Worm (Caenorhabditis elegans) whole organism, L2 larva: ENCODE measurements around the gene T26C5.3.

Experiments used
- C34F6.9 ChIP-seq: fragments of 150-350 bp; optimal IDR thresholded peaks from 2 replicates; lab custom pipeline; 2014; ENCODE audit warnings: missing biosample characterization, missing genetic modification characterization
- F13H6.1 ChIP-seq: sonication (generic microtip); optimal IDR thresholded peaks from 2 replicates; lab custom pipeline; 2016; ENCODE audit warnings: missing genetic modification characterization, missing compliant biosample characterization
- R02D3.7 ChIP-seq: fragments of 150-350 bp; optimal IDR thresholded peaks from 2 replicates; lab custom pipeline; 2014; ENCODE audit warnings: missing biosample characterization, missing genetic modification characterization
- Y55F3AM.14 ChIP-seq: fragments of 200-800 bp; sonication (Bioruptor generic); optimal IDR thresholded peaks from 2 replicates; lab custom pipeline; 2018; ENCODE audit warnings: mild to moderate bottlenecking, missing genetic modification characterization, missing compliant biosample characterization
- ZK546.5 ChIP-seq: sonication (generic microtip); optimal IDR thresholded peaks from 2 replicates; lab custom pipeline; 2017; ENCODE audit warnings: missing biosample characterization, missing genetic modification characterization
- alr-1 ChIP-seq: fragments of 150-350 bp; optimal IDR thresholded peaks from 2 replicates; lab custom pipeline; 2014; ENCODE audit warnings: missing biosample characterization, missing genetic modification characterization
- ama-1 ChIP-seq: fragments of 150-350 bp; optimal IDR thresholded peaks from 2 replicates; lab custom pipeline; 2018; ENCODE audit warnings: inconsistent platforms
- ceh-16 ChIP-seq: fragments of 150-350 bp; optimal IDR thresholded peaks from 2 replicates; lab custom pipeline; 2014; ENCODE audit warnings: missing biosample characterization, missing genetic modification characterization
- ceh-82 ChIP-seq: fragments of 150-350 bp; optimal IDR thresholded peaks from 2 replicates; lab custom pipeline; 2014; ENCODE audit warnings: missing biosample characterization, missing genetic modification characterization
- crh-2 ChIP-seq: sonication (generic microtip); optimal IDR thresholded peaks from 2 replicates; lab custom pipeline; 2017; ENCODE audit warnings: missing biosample characterization, missing genetic modification characterization
- dmd-4 ChIP-seq: sonication (generic microtip); optimal IDR thresholded peaks from 2 replicates; lab custom pipeline; 2017; ENCODE audit warnings: missing biosample characterization, missing genetic modification characterization
- egl-27 ChIP-seq: sonication (generic microtip); optimal IDR thresholded peaks from 3 replicates; lab custom pipeline; 2017; ENCODE audit warnings: missing biosample characterization, missing genetic modification reagents, missing genetic modification characterization
- elt-3 ChIP-seq: sonication (generic microtip); optimal IDR thresholded peaks from 2 replicates; lab custom pipeline; 2017; ENCODE audit warnings: missing biosample characterization, missing genetic modification characterization
- fos-1 ChIP-seq: fragments of 150-350 bp; optimal IDR thresholded peaks from 2 replicates; lab custom pipeline; 2014; ENCODE audit warnings: missing biosample characterization, missing genetic modification characterization
- gmeb-1 ChIP-seq: fragments of 150-350 bp; optimal IDR thresholded peaks from 2 replicates; lab custom pipeline; 2014; ENCODE audit warnings: missing biosample characterization, missing genetic modification characterization
- lin-13 ChIP-seq: fragments of 150-350 bp; optimal IDR thresholded peaks from 2 replicates; lab custom pipeline; 2014; ENCODE audit warnings: missing biosample characterization, missing genetic modification reagents, missing genetic modification characterization
- lsy-2 ChIP-seq, 2 experiments: fragments of 150-350 bp in 1 of 2; sonication (generic microtip) in 1 of 2; optimal IDR thresholded peaks; 2 replicates each; lab custom pipeline; 2014 to 2017; ENCODE audit warnings: missing biosample characterization in 2 of 2, missing genetic modification characterization in 2 of 2
- mdl-1 ChIP-seq, 2 experiments: fragments of 150-350 bp in 1 of 2; sonication (generic microtip) in 1 of 2; optimal IDR thresholded peaks; 2 replicates each; lab custom pipeline; 2017; ENCODE audit warnings: missing biosample characterization in 2 of 2, missing genetic modification characterization in 2 of 2
- nhr-10 ChIP-seq: sonication (generic microtip); optimal IDR thresholded peaks from 2 replicates; lab custom pipeline; 2017; ENCODE audit warnings: missing biosample characterization, missing genetic modification characterization
- nhr-11 ChIP-seq: fragments of 150-350 bp; optimal IDR thresholded peaks from 2 replicates; lab custom pipeline; 2014; ENCODE audit warnings: missing biosample characterization, missing genetic modification characterization
- nhr-12 ChIP-seq: fragments of 150-350 bp; optimal IDR thresholded peaks from 2 replicates; lab custom pipeline; 2014; ENCODE audit warnings: missing biosample characterization, missing genetic modification characterization
- nhr-129 ChIP-seq: fragments of 150-350 bp; optimal IDR thresholded peaks from 2 replicates; lab custom pipeline; 2014; ENCODE audit warnings: missing biosample characterization, missing genetic modification characterization
- nhr-237 ChIP-seq: fragments of 150-350 bp; optimal IDR thresholded peaks from 2 replicates; lab custom pipeline; 2014; ENCODE audit warnings: missing biosample characterization, missing genetic modification characterization
- nhr-25 ChIP-seq: fragments of 150-350 bp; sonication (generic microtip); optimal IDR thresholded peaks from 3 replicates; lab custom pipeline; 2014; ENCODE audit warnings: missing biosample characterization, missing genetic modification characterization
- nhr-6 ChIP-seq: fragments of 150-350 bp; optimal IDR thresholded peaks from 2 replicates; lab custom pipeline; 2014; ENCODE audit warnings: missing biosample characterization, missing genetic modification characterization
- nhr-77 ChIP-seq: fragments of 150-350 bp; optimal IDR thresholded peaks from 2 replicates; lab custom pipeline; 2014; ENCODE audit warnings: missing biosample characterization, missing genetic modification characterization
- peb-1 ChIP-seq: fragments of 150-350 bp; optimal IDR thresholded peaks from 2 replicates; lab custom pipeline; 2014; ENCODE audit warnings: missing biosample characterization, missing genetic modification characterization
- sem-4 ChIP-seq: fragments of 150-350 bp; optimal IDR thresholded peaks from 2 replicates; lab custom pipeline; 2014; ENCODE audit warnings: missing biosample characterization, missing genetic modification reagents, missing genetic modification characterization
- sma-3 ChIP-seq: sonication (generic microtip); optimal IDR thresholded peaks from 2 replicates; lab custom pipeline; 2016; ENCODE audit warnings: missing genetic modification reagents, missing genetic modification characterization, missing compliant biosample characterization
- sma-9 ChIP-seq, 2 experiments: fragments of 150-350 bp in 1 of 2; sonication (generic microtip) in 1 of 2; optimal IDR thresholded peaks; 2 replicates each; lab custom pipeline; 2014 to 2016; ENCODE audit warnings: missing genetic modification characterization in 2 of 2, mild to moderate bottlenecking in 1 of 2, missing biosample characterization in 1 of 2, missing compliant biosample characterization in 1 of 2, missing genetic modification reagents in 1 of 2, moderate library complexity in 1 of 2
- snpc-4 ChIP-seq: fragments of 150-350 bp; optimal IDR thresholded peaks from 2 replicates; lab custom pipeline; 2014; ENCODE audit warnings: missing biosample characterization, missing genetic modification characterization
- unc-55 ChIP-seq: fragments of 150-350 bp; sonication (generic microtip); optimal IDR thresholded peaks from 3 replicates; lab custom pipeline; 2014; ENCODE audit warnings: missing biosample characterization, missing genetic modification reagents, missing genetic modification characterization
- zag-1 ChIP-seq: fragments of 150-350 bp; optimal IDR thresholded peaks from 2 replicates; lab custom pipeline; 2014; ENCODE audit warnings: missing biosample characterization, missing genetic modification characterization
- ztf-1 ChIP-seq: fragments of 200-800 bp; sonication (Bioruptor generic); conservative IDR thresholded peaks from 2 replicates; pipeline ENCODE4 v1.3.6; 2022; ENCODE audit warnings: missing genetic modification characterization, missing compliant biosample characterization
- ztf-11 ChIP-seq: sonication (generic microtip); optimal IDR thresholded peaks from 2 replicates; lab custom pipeline; 2017; ENCODE audit warnings: missing biosample characterization, missing genetic modification characterization
- ztf-4 ChIP-seq: fragments of 150-350 bp; optimal IDR thresholded peaks from 2 replicates; lab custom pipeline; 2014; ENCODE audit warnings: missing biosample characterization, missing genetic modification characterization

The T26C5.3 gene

ce11 chrII:9232923-9233322, 3.5 kb upstream of the T26C5.3 start, which contains the start of gene T26C5.2:
TSS of gene T26C5.2 (plus strand) at chrII:9233223.
- TF ChIP-seq lin-13 (GFP tag; lab: Kevin White, UChicago) (no peak), elt-3 (tag; lab: Kevin White, UChicago) (no peak), C34F6.9 (no peak), ama-1 (lab: Kevin White, UChicago) (no peak), F13H6.1 (tag; lab: Kevin White, UChicago) (no peak), fos-1 (no peak), nhr-237 (tag; lab: Kevin White, UChicago) (no peak), ceh-16 (tag; lab: Kevin White, UChicago) (no peak), Y55F3AM.14 (GFP tag; lab: Kevin White, UChicago) (no peak), ztf-4 (tag; lab: Kevin White, UChicago) (no peak), egl-27 (tag; lab: Kevin White, UChicago) (no peak), alr-1 (tag; lab: Kevin White, UChicago) (no peak), nhr-11 (tag; lab: Kevin White, UChicago) (no peak), zag-1 (tag; lab: Kevin White, UChicago) (no peak), nhr-77 (no peak), peb-1 (tag; lab: Kevin White, UChicago) (no peak), gmeb-1 (no peak), nhr-6 (tag; lab: Kevin White, UChicago) (no peak), ztf-11 (tag; lab: Kevin White, UChicago) (no peak), ztf-1 (GFP tag; lab: Robert Waterston, UW) (no peak)

ce11 chrII:9233813-9234212, 2.6 kb upstream of the T26C5.3 start:
- TF ChIP-seq gmeb-1 (no peak), lin-13 (GFP tag; lab: Kevin White, UChicago) (no peak), crh-2 (tag; lab: Kevin White, UChicago) (no peak), sma-9 (GFP tag; optimal IDR thresholded peaks at IDR 0.05; lab: Kevin White, UChicago) (no peak), sma-9 (tag; optimal IDR thresholded peaks at IDR 0.05; lab: Kevin White, UChicago) (no peak), ztf-1 (GFP tag; lab: Robert Waterston, UW) (no peak), nhr-11 (tag; lab: Kevin White, UChicago) (no peak), nhr-129 (tag; lab: Kevin White, UChicago) (no peak), unc-55 (GFP tag; lab: Kevin White, UChicago) (no peak), mdl-1 (tag; optimal IDR thresholded peaks at IDR 0.05; lab: Kevin White, UChicago) (no peak), ZK546.5 (tag; lab: Kevin White, UChicago) (no peak), ztf-11 (tag; lab: Kevin White, UChicago) (no peak), ama-1 (lab: Kevin White, UChicago) (no peak), nhr-25 (tag; lab: Kevin White, UChicago) (no peak), ceh-82 (tag; lab: Kevin White, UChicago) (no peak), R02D3.7 (tag; lab: Kevin White, UChicago) (no peak)
- TF ChIP-seq, all 48 proteins: peak for 0

- TF ChIP-seq sma-9 (GFP tag; optimal IDR thresholded peaks at IDR 0.05; lab: Kevin White, UChicago) (no peak), sma-9 (tag; optimal IDR thresholded peaks at IDR 0.05; lab: Kevin White, UChicago) (no peak), dmd-4 (tag; lab: Kevin White, UChicago) (no peak), snpc-4 (tag; lab: Kevin White, UChicago) (no peak), egl-27 (tag; lab: Kevin White, UChicago) (no peak), alr-1 (tag; lab: Kevin White, UChicago) (no peak), mdl-1 (tag; optimal IDR thresholded peaks at IDR 0.05; lab: Kevin White, UChicago) (no peak)
Observed at ce11 chrII:9236972-9237371, 589 bp downstream of the T26C5.3 start.

ce11 chrII:9237719-9238118, 1.3 kb downstream of the T26C5.3 start:
- TF ChIP-seq sma-3, result no peak
- no peak for TF ChIP-seq nhr-11 (tag; lab: Kevin White, UChicago)
- no peak for TF ChIP-seq sem-4
- no peak for TF ChIP-seq egl-27 (tag; lab: Kevin White, UChicago)
- TF ChIP-seq nhr-25 (tag; lab: Kevin White, UChicago), result no peak
- no peak for TF ChIP-seq ztf-1 (GFP tag; lab: Robert Waterston, UW)
- TF ChIP-seq nhr-77, result no peak
- no peak for TF ChIP-seq ama-1 (lab: Kevin White, UChicago)
- TF ChIP-seq nhr-10 (tag; lab: Kevin White, UChicago), result no peak
- TF ChIP-seq peb-1 (tag; lab: Kevin White, UChicago), result no peak
- no peak for TF ChIP-seq crh-2 (tag; lab: Kevin White, UChicago)
- no peak for TF ChIP-seq lsy-2 (tag; optimal IDR thresholded peaks at IDR 0.05; lab: Kevin White, UChicago)
- TF ChIP-seq nhr-12 (tag; lab: Kevin White, UChicago), result no peak
- no peak for TF ChIP-seq zag-1 (tag; lab: Kevin White, UChicago)
- no peak for TF ChIP-seq snpc-4 (tag; lab: Kevin White, UChicago)
